Fruit fly (Drosophila melanogaster): ENCODE data around the gene CG1571.

- peak; percentile 68 for TF ChIP-seq Med (GFP tag)
- no peak for TF ChIP-seq ATbp (GFP tag; optimal IDR thresholded peaks at IDR 0.05)
- TF ChIP-seq CG17186 (GFP tag; optimal IDR thresholded peaks at IDR 0.05) = no peak
- TF ChIP-seq Opbp (GFP tag; IDR thresholded peaks at IDR 0.05; ENCODE audit: partially characterized antibody) = no peak
- no peak for TF ChIP-seq CG7745 (tag; optimal IDR thresholded peaks at IDR 0.05)
- TF ChIP-seq pan (optimal IDR thresholded peaks at IDR 0.05) = no peak
- TF ChIP-seq pan (GFP tag; optimal IDR thresholded peaks at IDR 0.05 in 1 of 2, IDR thresholded peaks at IDR 0.05 in 1 of 2) = no peak
- no peak for TF ChIP-seq Sry-δ (GFP tag; optimal IDR thresholded peaks at IDR 0.05)
- TF ChIP-seq Trl (optimal IDR thresholded peaks at IDR 0.05) = peak; percentile 40 to 47
- TF ChIP-seq Trl (GFP tag; optimal IDR thresholded peaks at IDR 0.05) = no peak
- TF ChIP-seq HLHmδ (GFP tag; optimal IDR thresholded peaks at IDR 0.05) = no peak
- peak; percentile 28 for TF ChIP-seq CG12659 (GFP tag; optimal IDR thresholded peaks at IDR 0.05)
- no peak for TF ChIP-seq CG4820 (GFP tag; optimal IDR thresholded peaks at IDR 0.05)
These were observed 15.3 kb upstream of the CG1571 start for dm6 chrX:8060148-8060920.
